Worm (Caenorhabditis elegans) whole organism, young adult: ENCODE measurements around the gene grp-1.

Experiments
- B0035.1 ChIP-seq: sonication (generic microtip); optimal IDR thresholded peaks from 2 replicates; lab custom pipeline; 2016; ENCODE audit warnings: missing genetic modification characterization, mild to moderate bottlenecking, missing compliant biosample characterization, missing genotype, missing genetic modification reagents
- C06A6.2 ChIP-seq: fragments of 200-800 bp; sonication (Bioruptor generic); conservative IDR thresholded peaks from 2 replicates; pipeline ENCODE4 v1.3.6; 2022; ENCODE audit warnings: missing genetic modification characterization, missing compliant biosample characterization
- D2030.7 ChIP-seq: fragments of 200-800 bp; sonication (Bioruptor generic); IDR thresholded peaks from 2 replicates; pipeline ENCODE4 v1.3.6; 2022; ENCODE audit warnings: missing genetic modification reagents, missing genetic modification characterization, missing compliant biosample characterization
- F23B12.7 ChIP-seq: sonication (generic microtip); optimal IDR thresholded peaks from 2 replicates; lab custom pipeline; 2017; ENCODE audit warnings: missing genetic modification characterization, mild to moderate bottlenecking, missing compliant biosample characterization, antibody characterized with exemption, moderate library complexity; ENCODE audit not compliant: insufficient read depth
- F33H1.4 ChIP-seq: fragments of 200-800 bp; sonication (Bioruptor generic); IDR thresholded peaks from 2 replicates; pipeline ENCODE4 v1.3.6; 2022; ENCODE audit warnings: missing genetic modification reagents, missing genetic modification characterization, missing compliant biosample characterization
- F37B4.10 ChIP-seq: fragments of 200-800 bp; sonication (Bioruptor generic); IDR thresholded peaks from 2 replicates; pipeline ENCODE4 v1.3.6; 2022; ENCODE audit warnings: missing genetic modification characterization, missing compliant biosample characterization
- F49E8.2 ChIP-seq: sonication (generic microtip); optimal IDR thresholded peaks from 3 replicates; lab custom pipeline; 2017; ENCODE audit warnings: missing genetic modification characterization, mild to moderate bottlenecking, missing compliant biosample characterization, antibody characterized with exemption, moderate library complexity; ENCODE audit not compliant: insufficient read depth
- F55B11.4 ChIP-seq: sonication (generic microtip); optimal IDR thresholded peaks from 2 replicates; lab custom pipeline; 2016; ENCODE audit warnings: missing compliant biosample characterization, missing genetic modification characterization, borderline replicate concordance; ENCODE audit not compliant: insufficient read depth
- K11D2.4 ChIP-seq: fragments of 200-800 bp; sonication (Bioruptor generic); IDR thresholded peaks from 2 replicates; pipeline ENCODE4 v1.3.6; 2022; ENCODE audit warnings: missing genetic modification reagents, missing genetic modification characterization, missing compliant biosample characterization
- Y53F4B.3 ChIP-seq: fragments of 200-800 bp; sonication (Bioruptor generic); IDR thresholded peaks from 2 replicates; pipeline ENCODE4 v1.3.6; 2022; ENCODE audit warnings: missing genetic modification reagents, missing genetic modification characterization, missing compliant biosample characterization
- Y56A3A.18 ChIP-seq: fragments of 200-800 bp; sonication (Bioruptor generic); IDR thresholded peaks from 2 replicates; pipeline ENCODE4 v1.3.6; 2022; ENCODE audit warnings: missing genetic modification reagents, missing genetic modification characterization, missing compliant biosample characterization
- Y67H2A.10 ChIP-seq: fragments of 200-800 bp; sonication (Bioruptor generic); conservative IDR thresholded peaks from 2 replicates; pipeline ENCODE4 v1.3.6; 2022; ENCODE audit warnings: missing genetic modification reagents, missing genetic modification characterization, missing compliant biosample characterization
- ZK185.1 ChIP-seq: sonication (generic microtip); optimal IDR thresholded peaks from 2 replicates; lab custom pipeline; 2016; ENCODE audit warnings: mild to moderate bottlenecking, missing genetic modification characterization, missing compliant biosample characterization; ENCODE audit not compliant: poor library complexity, severe bottlenecking
- athp-1 ChIP-seq: sonication (generic microtip); optimal IDR thresholded peaks from 2 replicates; lab custom pipeline; 2017; ENCODE audit warnings: mild to moderate bottlenecking, missing genetic modification characterization, missing compliant biosample characterization
- attf-6 ChIP-seq: fragments of 200-800 bp; sonication (Bioruptor generic); IDR thresholded peaks from 2 replicates; pipeline ENCODE4 v1.3.6; 2022; ENCODE audit warnings: missing genetic modification reagents, missing genetic modification characterization, missing compliant biosample characterization
- bed-2 ChIP-seq: fragments of 200-800 bp; sonication (Bioruptor generic); IDR thresholded peaks from 2 replicates; pipeline ENCODE4 v1.3.6; 2022; ENCODE audit warnings: missing genetic modification reagents, missing genetic modification characterization, missing compliant biosample characterization
- ccch-3 ChIP-seq: fragments of 200-800 bp; sonication (Bioruptor generic); optimal IDR thresholded peaks from 2 replicates; lab custom pipeline; 2018; ENCODE audit warnings: mild to moderate bottlenecking, missing genetic modification characterization, missing compliant biosample characterization
- cebp-2 ChIP-seq: fragments of 200-800 bp; sonication (Bioruptor generic); IDR thresholded peaks from 2 replicates; pipeline ENCODE4 v1.3.6; 2022; ENCODE audit warnings: missing genetic modification characterization, missing compliant biosample characterization
- ceh-100 ChIP-seq: fragments of 200-800 bp; sonication (Bioruptor generic); IDR thresholded peaks from 2 replicates; pipeline ENCODE4 v1.3.6; 2022; ENCODE audit warnings: missing genetic modification reagents, missing genetic modification characterization, missing compliant biosample characterization
- ceh-27 ChIP-seq: fragments of 200-800 bp; sonication (Bioruptor generic); optimal IDR thresholded peaks from 2 replicates; lab custom pipeline; 2018; ENCODE audit warnings: mild to moderate bottlenecking, missing genetic modification characterization, moderate library complexity, missing compliant biosample characterization
- ceh-40 ChIP-seq: fragments of 200-800 bp; sonication (Bioruptor generic); IDR thresholded peaks from 2 replicates; pipeline ENCODE4 v1.3.6; 2022; ENCODE audit warnings: missing genetic modification characterization, missing compliant biosample characterization
- ceh-91 ChIP-seq: fragments of 200-800 bp; sonication (Bioruptor generic); IDR thresholded peaks from 2 replicates; pipeline ENCODE4 v1.3.6; 2022; ENCODE audit warnings: missing genetic modification reagents, missing genetic modification characterization, missing compliant biosample characterization
- dpl-1 ChIP-seq: fragments of 150-350 bp; optimal IDR thresholded peaks from 2 replicates; lab custom pipeline; 2014; ENCODE audit warnings: missing biosample characterization, missing genetic modification reagents, missing genetic modification characterization
- efl-1 ChIP-seq: fragments of 150-350 bp; optimal IDR thresholded peaks from 2 replicates; lab custom pipeline; 2014; ENCODE audit warnings: missing biosample characterization, missing genetic modification reagents, missing genetic modification characterization
- hlh-12 ChIP-seq: sonication (generic microtip); optimal IDR thresholded peaks from 2 replicates; lab custom pipeline; 2016; ENCODE audit warnings: missing genetic modification characterization, missing compliant biosample characterization
- hmg-20 ChIP-seq: fragments of 200-800 bp; sonication (Bioruptor generic); IDR thresholded peaks from 2 replicates; pipeline ENCODE4 v1.3.6; 2022; ENCODE audit warnings: missing genetic modification reagents, missing genetic modification characterization, missing compliant biosample characterization
- hrde-1 ChIP-seq: sonication (generic microtip); optimal IDR thresholded peaks from 2 replicates; lab custom pipeline; 2016; ENCODE audit warnings: missing genetic modification characterization, mild to moderate bottlenecking, missing compliant biosample characterization, moderate library complexity, missing genotype, missing genetic modification reagents, borderline replicate concordance
- lag-1 ChIP-seq: fragments of 200-800 bp; sonication (Bioruptor generic); IDR thresholded peaks from 2 replicates; pipeline ENCODE4 v1.3.6; 2022; ENCODE audit warnings: missing genetic modification reagents, missing genetic modification characterization, missing compliant biosample characterization
- lin-54 ChIP-seq: fragments of 200-800 bp; sonication (Bioruptor generic); optimal IDR thresholded peaks from 2 replicates; lab custom pipeline; 2018; ENCODE audit warnings: mild to moderate bottlenecking, missing genetic modification characterization, missing compliant biosample characterization
- lsl-1 ChIP-seq: fragments of 200-800 bp; sonication (Bioruptor generic); optimal IDR thresholded peaks from 2 replicates; lab custom pipeline; 2018; ENCODE audit warnings: mild to moderate bottlenecking, missing genetic modification characterization, moderate library complexity, missing compliant biosample characterization
- madf-3 ChIP-seq: fragments of 200-800 bp; sonication (Bioruptor generic); IDR thresholded peaks from 2 replicates; pipeline ENCODE4 v1.3.6; 2022; ENCODE audit warnings: missing genetic modification reagents, missing genetic modification characterization, missing compliant biosample characterization
- madf-6 ChIP-seq: fragments of 200-800 bp; sonication (Bioruptor generic); IDR thresholded peaks from 2 replicates; pipeline ENCODE4 v1.3.6; 2022; ENCODE audit warnings: missing genetic modification reagents, missing genetic modification characterization, missing compliant biosample characterization
- madf-8 ChIP-seq: fragments of 200-800 bp; sonication (Bioruptor generic); conservative IDR thresholded peaks from 2 replicates; pipeline ENCODE4 v1.3.6; 2022; ENCODE audit warnings: missing genetic modification reagents, missing genetic modification characterization, missing compliant biosample characterization
- mcd-1 ChIP-seq: fragments of 200-800 bp; sonication (Bioruptor generic); IDR thresholded peaks from 2 replicates; pipeline ENCODE4 v1.3.6; 2022; ENCODE audit warnings: missing genetic modification reagents, missing genetic modification characterization, missing compliant biosample characterization
- mes-4 ChIP-seq: sonication (generic microtip); optimal IDR thresholded peaks from 2 replicates; lab custom pipeline; 2016; ENCODE audit warnings: missing genotype, missing genetic modification characterization, missing compliant biosample characterization
- mxl-1 ChIP-seq: sonication (generic microtip); optimal IDR thresholded peaks from 2 replicates; lab custom pipeline; 2016; ENCODE audit warnings: missing genetic modification characterization, missing compliant biosample characterization
- pha-4 ChIP-seq: fragments of 150-350 bp; sonication (generic microtip); optimal IDR thresholded peaks from 2 replicates; lab custom pipeline; 2014; ENCODE audit warnings: missing biosample characterization, missing genetic modification reagents, missing genetic modification characterization
- snpc-1.3 ChIP-seq: sonication (generic microtip); optimal IDR thresholded peaks from 2 replicates; lab custom pipeline; 2017; ENCODE audit warnings: missing genetic modification characterization, mild to moderate bottlenecking, missing compliant biosample characterization, antibody characterized with exemption, moderate library complexity, missing genotype, missing genetic modification reagents; ENCODE audit not compliant: insufficient read depth
- tbx-9 ChIP-seq: sonication (generic microtip); optimal IDR thresholded peaks from 2 replicates; lab custom pipeline; 2016; ENCODE audit warnings: borderline replicate concordance, missing genetic modification characterization, inconsistent platforms, missing compliant biosample characterization
- unc-130 ChIP-seq: sonication (generic microtip); optimal IDR thresholded peaks from 2 replicates; lab custom pipeline; 2016; ENCODE audit warnings: missing genetic modification reagents, missing genetic modification characterization, missing compliant biosample characterization
- unc-62 ChIP-seq: fragments of 150-350 bp; optimal IDR thresholded peaks from 2 replicates; lab custom pipeline; 2014; ENCODE audit warnings: missing biosample characterization, missing genetic modification reagents, missing genetic modification characterization
- zim-3 ChIP-seq: sonication (generic microtip); optimal IDR thresholded peaks from 2 replicates; lab custom pipeline; 2017; ENCODE audit warnings: mild to moderate bottlenecking, missing genetic modification characterization, moderate library complexity, missing compliant biosample characterization

The grp-1 gene

ce11 chrIII:8077180-8077579 lies 8.3 kb upstream of the grp-1 start:
- no peak for TF ChIP-seq lag-1 (GFP tag; lab: Robert Waterston, UW)
- no peak for TF ChIP-seq cebp-2 (GFP tag; lab: Robert Waterston, UW)
- TF ChIP-seq pha-4 (tag; lab: Kevin White, UChicago): no peak
- no peak for TF ChIP-seq snpc-1.3 (tag; lab: Kevin White, UChicago)
- no peak for TF ChIP-seq mxl-1 (tag; lab: Kevin White, UChicago)
- TF ChIP-seq madf-8 (GFP tag; lab: Robert Waterston, UW): no peak
- TF ChIP-seq unc-130 (GFP tag; lab: Kevin White, UChicago): no peak
- no peak for TF ChIP-seq madf-3 (GFP tag; lab: Robert Waterston, UW)

ce11 chrIII:8080165-8080738 lies 5.3 kb upstream of the grp-1 start, which contains the start of the genes dcr-1 and apc-2:
Gene dcr-1, minus strand, starts transcription at chrIII:8080281.
Gene apc-2, plus strand, starts transcription at chrIII:8080629.
- TF ChIP-seq tbx-9 (tag; lab: Kevin White, UChicago) (no peak), athp-1 (tag; lab: Kevin White, UChicago) (no peak), lsl-1 (GFP tag; lab: Kevin White, UChicago) (peak; percentile 68), dpl-1 (GFP tag; lab: Kevin White, UChicago) (peak; percentile 36), F33H1.4 (GFP tag; lab: Robert Waterston, UW) (peak; percentile 63), K11D2.4 (GFP tag; lab: Robert Waterston, UW) (no peak), hlh-12 (tag; lab: Kevin White, UChicago) (no peak), ceh-40 (GFP tag; lab: Robert Waterston, UW) (no peak), attf-6 (no peak), Y53F4B.3 (GFP tag; lab: Robert Waterston, UW) (no peak), efl-1 (GFP tag; lab: Kevin White, UChicago) (peak; percentile 67), Y67H2A.10 (GFP tag; lab: Robert Waterston, UW) (no peak), mes-4 (tag; lab: Kevin White, UChicago) (no peak), ceh-91 (no peak), mxl-1 (tag; lab: Kevin White, UChicago) (no peak), unc-62 (no peak), F55B11.4 (tag; lab: Kevin White, UChicago) (no peak), lin-54 (GFP tag; lab: Kevin White, UChicago) (no peak), F37B4.10 (GFP tag; lab: Robert Waterston, UW) (no peak), madf-6 (GFP tag; lab: Robert Waterston, UW) (0 out of 2 replicates have a peak, but pooled peaks have one; percentile 35), mcd-1 (GFP tag; lab: Robert Waterston, UW) (no peak), bed-2 (GFP tag; lab: Robert Waterston, UW) (no peak), hrde-1 (no peak), hmg-20 (GFP tag; lab: Robert Waterston, UW) (no peak), D2030.7 (GFP tag; lab: Robert Waterston, UW) (peak; percentile 32; the same call in 1 of the 2 replicates), ZK185.1 (tag; lab: Kevin White, UChicago) (no peak)

- TF ChIP-seq ccch-3 (GFP tag; lab: Kevin White, UChicago) (no peak), B0035.1 (no peak), ceh-100 (GFP tag; lab: Robert Waterston, UW) (no peak), F23B12.7 (tag; lab: Kevin White, UChicago) (no peak), F49E8.2 (tag; lab: Kevin White, UChicago) (no peak), C06A6.2 (no peak), Y56A3A.18 (no peak), ceh-27 (GFP tag; lab: Kevin White, UChicago) (no peak), zim-3 (tag; lab: Kevin White, UChicago) (no peak)
Observed at ce11 chrIII:8088235-8088634, 2.7 kb downstream of the grp-1 start, which contains the start of gene vms-1. Gene vms-1, plus strand, starts transcription at chrIII:8088535.
